Fruit fly (Drosophila melanogaster): ENCODE data around the gene Ubc2.

Ubc2 gene

DNA sequence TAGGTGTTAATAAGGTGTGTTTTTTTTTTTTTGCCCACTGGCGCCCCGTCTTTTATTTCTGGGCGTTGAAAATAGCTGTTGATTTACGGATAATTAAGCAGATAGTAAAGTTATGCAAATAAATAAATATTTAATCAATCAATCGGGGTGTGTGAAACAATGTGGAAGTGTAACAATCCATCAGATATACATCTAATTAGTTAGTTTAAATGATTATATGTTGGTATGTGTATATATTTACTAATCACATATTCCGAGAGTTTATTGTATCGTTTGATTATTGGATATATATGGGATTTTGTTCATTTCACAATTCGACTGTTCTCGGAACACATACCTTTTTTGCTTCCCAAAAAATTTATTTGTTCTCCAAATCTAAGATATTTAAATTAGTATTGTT, 22.1 kb upstream of the Ubc2 start, which contains the start of gene CG31870:
CG31870 (plus strand) TSS at position 301 of the 400 bp plus-strand sequence.
- TF ChIP-seq ash1 (GFP tag; optimal IDR thresholded peaks at IDR 0.05) = no peak
- TF ChIP-seq Mrtf (GFP tag; IDR thresholded peaks at IDR 0.05) = no peak

DNA sequence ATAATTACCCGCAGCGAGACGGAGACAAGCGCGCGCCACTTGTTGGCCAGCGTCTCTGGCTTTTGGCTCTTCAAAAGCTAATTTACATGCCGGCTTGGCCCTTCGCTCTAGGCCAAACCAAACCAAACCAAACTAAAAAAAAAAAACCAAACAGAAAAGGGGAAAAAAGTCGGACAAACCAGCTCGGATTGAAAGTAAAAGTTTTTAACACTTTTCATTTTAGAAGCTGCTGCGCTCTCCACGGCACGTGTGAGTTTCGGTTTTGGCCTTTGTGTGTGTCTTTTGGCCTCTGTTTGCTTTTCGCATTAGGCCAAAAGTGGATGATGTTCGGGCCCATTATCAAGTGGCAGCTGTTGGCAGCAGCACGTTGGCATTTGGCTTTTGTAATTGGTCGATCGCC, 13.4 kb upstream of the Ubc2 start:
- TF ChIP-seq cwo (GFP tag; optimal IDR thresholded peaks at IDR 0.05) = peak; percentile 46
- peak; percentile 34 for TF ChIP-seq Nf-YB (GFP tag; optimal IDR thresholded peaks at IDR 0.05)
- no peak for TF ChIP-seq ftz-f1 (GFP tag; optimal IDR thresholded peaks at IDR 0.05)
- TF ChIP-seq sens (GFP tag) = peak; percentile 27
- peak in 1 of 2 experiments; percentile 14 for TF ChIP-seq Hr78 (GFP tag; optimal IDR thresholded peaks at IDR 0.05)
- TF ChIP-seq CG34422 (GFP tag; IDR thresholded peaks at IDR 0.05) = no peak
- TF ChIP-seq sqz (GFP tag; optimal IDR thresholded peaks at IDR 0.05) = peak; percentile 20
- TF ChIP-seq oc (tag; optimal IDR thresholded peaks at IDR 0.05) = peak; percentile 5
- TF ChIP-seq Blimp-1 (GFP tag; optimal IDR thresholded peaks at IDR 0.05) = peak; percentile 99
- TF ChIP-seq CG5245 (GFP tag; optimal IDR thresholded peaks at IDR 0.05) = no peak
- no peak for TF ChIP-seq nerfin-2 (GFP tag; IDR thresholded peaks at IDR 0.05; ENCODE audit: partially characterized antibody)
- no peak for TF ChIP-seq gsb-n (tag; optimal IDR thresholded peaks at IDR 0.05)
- TF ChIP-seq sd (tag; optimal IDR thresholded peaks at IDR 0.05) = peak; percentile 28
- TF ChIP-seq HmgZ (tag; optimal IDR thresholded peaks at IDR 0.05) = no peak
- no peak for TF ChIP-seq wor (GFP tag; IDR thresholded peaks at IDR 0.05)
- no peak for TF ChIP-seq Hmx (GFP tag; optimal IDR thresholded peaks at IDR 0.05)
- no peak for TF ChIP-seq CG11398 (GFP tag; optimal IDR thresholded peaks at IDR 0.05)
- no peak for TF ChIP-seq CG10543 (GFP tag; optimal IDR thresholded peaks at IDR 0.05)
- TF ChIP-seq CG11247 (GFP tag; IDR thresholded peaks at IDR 0.05) = no peak
- no peak for TF ChIP-seq CG10366 (GFP tag; IDR thresholded peaks at IDR 0.05)
- no peak for TF ChIP-seq HLH54F (GFP tag; optimal IDR thresholded peaks at IDR 0.05)
- no peak for TF ChIP-seq CG7745 (tag; optimal IDR thresholded peaks at IDR 0.05)
- no peak for TF ChIP-seq mirr (GFP tag; optimal IDR thresholded peaks at IDR 0.05)
- 0 out of 2 replicates have a peak, but pooled peaks have one; percentile 13 for TF ChIP-seq sob (GFP tag; IDR thresholded peaks at IDR 0.05)
- no peak for TF ChIP-seq Nf-YC (tag; optimal IDR thresholded peaks at IDR 0.05)
- TF ChIP-seq vvl (GFP tag; IDR thresholded peaks at IDR 0.05) = peak; percentile 29; the same call in 1 of the 2 replicates
- no peak for TF ChIP-seq CG10267 (tag; optimal IDR thresholded peaks at IDR 0.05)
- no peak for TF ChIP-seq CG16813 (GFP tag; IDR thresholded peaks at IDR 0.05; ENCODE audit: partially characterized antibody)
- TF ChIP-seq lov (optimal IDR thresholded peaks at IDR 0.05) = no peak
- no peak for TF ChIP-seq lov (GFP tag; IDR thresholded peaks at IDR 0.05)
- no peak for TF ChIP-seq CG30020 (tag; optimal IDR thresholded peaks at IDR 0.05)
- no peak for TF ChIP-seq CG10462 (GFP tag; optimal IDR thresholded peaks at IDR 0.05)

DNA sequence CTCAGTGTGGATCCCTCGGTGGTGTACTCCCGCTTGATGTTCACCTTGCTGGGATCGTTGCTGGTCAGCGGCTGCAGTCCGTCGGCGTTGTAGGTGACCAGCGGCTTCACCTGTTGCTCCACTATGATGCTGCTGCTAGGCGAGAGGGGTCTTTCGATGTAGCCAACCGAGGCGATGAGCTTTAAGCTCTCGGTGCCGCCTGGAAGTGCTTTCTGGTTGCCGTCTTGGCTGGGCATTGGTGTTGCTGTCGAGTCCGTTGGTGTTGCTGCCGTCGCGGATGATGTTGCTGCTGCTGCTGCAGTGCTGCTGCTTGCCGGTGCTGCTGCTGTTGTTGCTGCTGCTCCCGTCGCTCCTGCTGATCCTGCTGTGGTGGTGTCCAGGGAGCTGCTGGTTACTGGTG, 6.2 kb upstream of the Ubc2 start:
- TF ChIP-seq Med (GFP tag) = peak; percentile 72
- peak; percentile 66 for TF ChIP-seq crol (GFP tag; IDR thresholded peaks at IDR 0.05)
- peak; percentile 80 for TF ChIP-seq scrt (GFP tag; optimal IDR thresholded peaks at IDR 0.05)
- TF ChIP-seq Rfx (GFP tag; IDR thresholded peaks at IDR 0.05) = peak; percentile 44; the same call in 1 of the 2 replicates
- no peak for TF ChIP-seq CG2875 (GFP tag; optimal IDR thresholded peaks at IDR 0.05)
- peak; percentile 30; the same call in 1 of the 2 replicates for TF ChIP-seq CG13287 (GFP tag; IDR thresholded peaks at IDR 0.05; ENCODE audit: partially characterized antibody)
- TF ChIP-seq ranshi (GFP tag; IDR thresholded peaks at IDR 0.05) = no peak
- peak; percentile 98 for TF ChIP-seq CG11504 (tag; optimal IDR thresholded peaks at IDR 0.05)
- peak; percentile 42 for TF ChIP-seq CTCF (GFP tag; optimal IDR thresholded peaks at IDR 0.05)
- 0 out of 2 replicates have a peak, but pooled peaks have one; percentile 12 for TF ChIP-seq CG16779 (GFP tag; IDR thresholded peaks at IDR 0.05)
- TF ChIP-seq CG13424 (tag; optimal IDR thresholded peaks at IDR 0.05) = no peak
- TF ChIP-seq ci (GFP tag; IDR thresholded peaks at IDR 0.05) = 0 out of 3 replicates have a peak, but pooled peaks have one; percentile 17

All from whole organism, embryonic.